Worm (Caenorhabditis elegans): Measurements from ENCODE around the gene ads-1.
A peak's percentile ranks its signal among the peaks of the same experiment; 100 is the strongest.

ads-1 gene

DNA sequence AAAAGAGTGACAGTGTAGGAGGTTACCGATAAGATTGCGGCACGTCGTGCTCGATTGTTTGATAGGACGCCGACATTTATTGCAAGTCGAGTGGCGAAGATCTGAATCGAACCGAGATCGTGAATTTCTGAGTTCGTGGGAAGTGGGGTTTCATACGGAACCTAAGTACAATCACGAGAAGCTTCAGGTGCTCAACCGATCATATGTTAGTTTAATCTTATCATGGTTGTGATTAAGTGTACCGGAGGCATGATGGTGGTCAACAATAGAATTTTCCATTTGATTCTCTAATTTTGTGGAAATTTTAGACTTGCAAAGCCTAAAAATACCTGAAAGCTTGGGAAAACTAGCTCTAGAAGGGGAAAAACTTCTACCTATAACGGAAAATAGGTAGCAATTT lies at the start of gene ads-1:
Gene ads-1, minus strand, starts transcription at position 101 of the 400 bp plus-strand sequence.
- TF ChIP-seq T22C8.4 (GFP tag; IDR thresholded peaks at IDR 0.05) (no peak), med-1 (GFP tag; optimal IDR thresholded peaks at IDR 0.05; ENCODE audit: insufficient read depth) (no peak), ref-1 (GFP tag; conservative IDR thresholded peaks at IDR 0.05) (no peak), flt-1 (GFP tag; IDR thresholded peaks at IDR 0.05) (no peak), ztf-23 (GFP tag; IDR thresholded peaks at IDR 0.05) (no peak), klf-2 (GFP tag; conservative IDR thresholded peaks at IDR 0.05) (no peak), cog-1 (tag; optimal IDR thresholded peaks at IDR 0.05) (no peak), tab-1 (GFP tag; IDR thresholded peaks at IDR 0.05) (no peak), ztf-29 (GFP tag; IDR thresholded peaks at IDR 0.05) (no peak)

DNA sequence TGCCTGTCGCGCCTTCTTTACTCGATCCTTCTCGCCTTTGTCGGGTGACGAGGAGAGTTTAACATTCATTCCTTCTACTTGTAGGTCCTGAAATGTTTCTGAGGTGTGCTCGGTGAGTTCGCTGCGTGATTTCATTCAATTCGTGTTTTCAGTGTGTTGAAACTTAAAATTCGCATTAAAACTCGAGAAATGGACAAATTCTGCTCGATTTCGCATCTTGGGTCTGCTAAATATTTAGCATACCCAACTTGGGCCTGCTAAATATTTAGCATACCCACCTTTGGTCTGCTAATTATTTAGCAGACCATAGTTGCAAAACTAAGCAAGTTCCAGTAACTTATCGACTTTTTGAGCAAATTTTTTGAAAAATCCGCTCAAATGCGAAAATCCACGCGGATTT lies 49.0 kb upstream of the ads-1 start:
- no peak for TF ChIP-seq klf-2 (GFP tag; conservative IDR thresholded peaks at IDR 0.05)
- TF ChIP-seq tab-1 (GFP tag; IDR thresholded peaks at IDR 0.05), result no peak
- no peak for TF ChIP-seq ref-1 (GFP tag; conservative IDR thresholded peaks at IDR 0.05)
- TF ChIP-seq cog-1 (tag; optimal IDR thresholded peaks at IDR 0.05), result no peak
- no peak for TF ChIP-seq flt-1 (GFP tag; IDR thresholded peaks at IDR 0.05)
- no peak for TF ChIP-seq ztf-23 (GFP tag; IDR thresholded peaks at IDR 0.05)
- TF ChIP-seq ztf-29 (GFP tag; IDR thresholded peaks at IDR 0.05), result no peak
- no peak for TF ChIP-seq T22C8.4 (GFP tag; IDR thresholded peaks at IDR 0.05)
- no peak for TF ChIP-seq med-1 (GFP tag; optimal IDR thresholded peaks at IDR 0.05; ENCODE audit: insufficient read depth)

DNA sequence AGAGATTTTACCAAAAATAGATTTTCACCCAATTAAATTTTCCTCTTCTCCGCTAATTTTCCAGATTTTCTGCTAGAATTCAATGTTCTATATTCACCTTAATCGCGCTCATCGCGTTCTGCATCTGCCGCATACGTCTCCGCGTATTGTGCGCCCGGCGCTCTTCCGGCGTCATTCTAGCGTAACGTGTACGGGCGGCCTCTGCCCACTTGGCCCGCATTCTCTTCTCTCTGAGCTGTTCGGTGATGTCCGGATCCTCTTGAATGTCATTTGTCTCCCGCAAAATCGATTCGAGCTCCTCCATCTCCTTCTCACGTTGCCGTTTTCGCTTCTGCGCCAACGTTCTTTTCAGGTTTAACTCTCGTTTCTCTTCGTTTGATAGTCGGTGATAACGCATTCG lies 48.6 kb upstream of the ads-1 start:
- TF ChIP-seq ztf-23 (GFP tag; IDR thresholded peaks at IDR 0.05) (no peak), tab-1 (GFP tag; IDR thresholded peaks at IDR 0.05) (no peak)

DNA sequence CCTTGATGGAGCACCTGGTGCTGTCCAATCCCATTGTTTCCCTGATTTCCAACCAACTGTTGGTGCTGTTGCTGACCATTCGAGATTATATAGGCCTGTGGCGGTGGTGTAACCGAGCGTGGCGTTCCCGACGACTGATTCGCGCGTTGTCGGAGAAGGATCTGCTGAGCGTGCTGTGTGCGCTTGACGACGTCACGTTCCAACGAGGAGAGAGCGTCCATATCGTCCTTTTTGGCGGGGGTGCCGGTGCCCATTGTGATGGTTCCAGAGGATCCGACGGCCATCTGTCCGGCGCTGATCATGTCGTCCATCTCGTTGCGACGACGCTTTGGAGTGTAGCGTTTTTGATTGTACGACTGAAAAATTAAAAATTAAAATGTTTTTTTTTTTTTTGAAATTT lies 47.1 kb upstream of the ads-1 start:
- TF ChIP-seq tab-1 (GFP tag; IDR thresholded peaks at IDR 0.05) (0 out of 2 replicates have a peak, but pooled peaks have one; percentile 60), cog-1 (tag; optimal IDR thresholded peaks at IDR 0.05) (no peak), flt-1 (GFP tag; IDR thresholded peaks at IDR 0.05) (peak; percentile 54; the same call in 1 of the 2 replicates)

DNA sequence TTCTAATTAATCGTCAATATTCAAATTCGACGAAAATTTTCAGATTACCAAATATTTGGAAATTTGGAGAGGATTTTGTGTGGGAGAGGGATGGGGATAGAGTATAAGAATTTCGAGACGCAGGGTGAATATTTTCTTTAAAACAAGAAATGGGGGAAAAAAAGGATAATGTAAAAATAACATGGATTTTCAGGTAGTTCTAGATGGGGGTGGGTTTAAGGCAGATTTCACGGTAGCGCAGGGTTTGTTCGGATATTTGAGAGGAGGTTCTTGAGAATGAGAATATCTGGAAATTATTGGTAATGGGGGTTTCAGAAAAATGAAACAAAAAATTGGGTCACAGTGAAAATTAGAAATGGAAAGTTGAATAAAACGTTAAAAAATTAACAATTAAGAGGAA lies 46.0 kb upstream of the ads-1 start:
- no peak for TF ChIP-seq med-1 (GFP tag; optimal IDR thresholded peaks at IDR 0.05; ENCODE audit: insufficient read depth)
- TF ChIP-seq ztf-23 (GFP tag; IDR thresholded peaks at IDR 0.05), result no peak

DNA sequence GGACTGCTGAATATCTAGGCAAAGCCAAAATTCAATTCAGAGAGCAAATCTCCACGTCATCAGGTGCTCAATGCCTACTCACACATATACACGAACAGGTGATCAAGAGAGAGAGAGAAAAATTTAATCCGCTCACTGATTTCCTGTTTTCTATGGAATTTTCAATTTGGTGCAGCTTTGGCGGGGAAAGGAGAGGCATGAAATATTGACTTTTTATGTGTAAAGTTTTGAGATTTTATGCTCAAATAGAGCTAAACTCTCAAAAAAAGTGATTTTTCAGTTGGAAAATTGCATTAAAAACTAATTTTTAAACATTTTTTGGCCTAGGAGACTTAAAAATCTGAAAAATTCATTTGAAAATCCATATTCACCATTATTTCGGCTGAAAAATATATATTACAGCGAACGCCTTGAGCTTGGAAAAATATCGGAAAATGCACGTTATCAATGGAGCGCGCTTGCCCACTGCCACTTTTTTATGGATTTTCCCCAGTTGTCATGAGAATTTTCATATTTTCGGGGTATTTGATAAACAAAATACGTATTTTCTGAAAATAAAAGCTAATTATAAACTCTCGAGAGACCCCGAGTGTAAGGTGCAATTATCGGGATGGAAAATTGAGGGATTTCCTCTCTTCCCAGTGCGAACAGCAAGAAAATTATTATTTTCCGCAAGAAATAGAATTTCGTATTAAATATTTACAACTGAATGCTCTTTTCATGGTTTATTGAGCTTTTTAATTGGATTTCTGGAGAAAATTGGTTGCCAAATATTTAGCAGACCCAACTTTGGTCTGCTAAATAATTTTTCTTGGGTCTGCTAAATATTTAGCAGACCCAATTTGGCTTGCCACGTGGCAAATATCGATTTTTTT lies 45.2 kb upstream of the ads-1 start:
- no peak for TF ChIP-seq T22C8.4 (GFP tag; IDR thresholded peaks at IDR 0.05)
- no peak for TF ChIP-seq ztf-29 (GFP tag; IDR thresholded peaks at IDR 0.05)
- TF ChIP-seq klf-2 (GFP tag; conservative IDR thresholded peaks at IDR 0.05), result no peak
- no peak for TF ChIP-seq cog-1 (tag; optimal IDR thresholded peaks at IDR 0.05)
- no peak for TF ChIP-seq ztf-23 (GFP tag; IDR thresholded peaks at IDR 0.05)
- no peak for TF ChIP-seq med-1 (GFP tag; optimal IDR thresholded peaks at IDR 0.05; ENCODE audit: insufficient read depth)
- no peak for TF ChIP-seq ref-1 (GFP tag; conservative IDR thresholded peaks at IDR 0.05)
- no peak for TF ChIP-seq tab-1 (GFP tag; IDR thresholded peaks at IDR 0.05)
- no peak; the same call in 1 of the 2 replicates for TF ChIP-seq flt-1 (GFP tag; IDR thresholded peaks at IDR 0.05)

DNA sequence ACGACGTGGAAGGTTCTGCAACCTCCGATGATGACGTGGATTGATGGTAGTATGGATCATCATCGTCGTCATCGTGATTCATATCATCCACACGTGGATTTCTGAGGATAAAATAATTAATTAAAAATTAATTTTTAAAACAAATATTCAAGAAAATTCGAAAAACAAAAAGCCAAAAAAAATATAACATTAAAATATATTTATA lies 44.7 kb upstream of the ads-1 start, which contains the start of gene Y50D7A.8:
Gene Y50D7A.8, minus strand, starts transcription at position 101 of the 205 bp plus-strand sequence.
- TF ChIP-seq ztf-23 (GFP tag; IDR thresholded peaks at IDR 0.05) (no peak), flt-1 (GFP tag; IDR thresholded peaks at IDR 0.05) (no peak), T22C8.4 (GFP tag; IDR thresholded peaks at IDR 0.05) (no peak)

DNA sequence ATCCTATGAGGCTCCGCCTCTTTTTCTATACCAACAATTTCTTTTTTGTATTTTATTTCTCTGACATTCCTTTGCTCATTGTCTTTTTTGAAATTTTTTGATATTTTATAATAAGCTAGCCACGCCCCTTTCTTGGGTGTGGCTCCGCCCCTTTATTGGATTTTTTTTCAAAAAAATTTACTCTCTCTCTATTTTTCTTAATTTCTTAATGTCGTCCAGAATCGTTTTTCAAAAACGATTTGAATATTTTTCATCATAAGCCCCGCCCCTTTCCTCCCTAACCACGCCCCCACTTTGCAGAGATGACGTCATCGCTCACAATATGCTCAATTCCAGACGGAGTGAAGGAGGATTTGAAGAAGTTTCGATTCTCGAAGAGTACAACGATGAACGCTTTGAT lies 16.8 kb upstream of the ads-1 start, which contains the start of gene Y50D7A.10:
Gene Y50D7A.10, plus strand, starts transcription at position 301 of the 400 bp plus-strand sequence.
- TF ChIP-seq flt-1 (GFP tag; IDR thresholded peaks at IDR 0.05), result no peak
- TF ChIP-seq klf-2 (GFP tag; conservative IDR thresholded peaks at IDR 0.05), result no peak
- no peak for TF ChIP-seq ref-1 (GFP tag; conservative IDR thresholded peaks at IDR 0.05)
- TF ChIP-seq ztf-23 (GFP tag; IDR thresholded peaks at IDR 0.05), result no peak
- no peak for TF ChIP-seq ztf-29 (GFP tag; IDR thresholded peaks at IDR 0.05)
- no peak for TF ChIP-seq cog-1 (tag; optimal IDR thresholded peaks at IDR 0.05)
- no peak for TF ChIP-seq med-1 (GFP tag; optimal IDR thresholded peaks at IDR 0.05; ENCODE audit: insufficient read depth)
- no peak for TF ChIP-seq T22C8.4 (GFP tag; IDR thresholded peaks at IDR 0.05)
- no peak for TF ChIP-seq tab-1 (GFP tag; IDR thresholded peaks at IDR 0.05)

DNA sequence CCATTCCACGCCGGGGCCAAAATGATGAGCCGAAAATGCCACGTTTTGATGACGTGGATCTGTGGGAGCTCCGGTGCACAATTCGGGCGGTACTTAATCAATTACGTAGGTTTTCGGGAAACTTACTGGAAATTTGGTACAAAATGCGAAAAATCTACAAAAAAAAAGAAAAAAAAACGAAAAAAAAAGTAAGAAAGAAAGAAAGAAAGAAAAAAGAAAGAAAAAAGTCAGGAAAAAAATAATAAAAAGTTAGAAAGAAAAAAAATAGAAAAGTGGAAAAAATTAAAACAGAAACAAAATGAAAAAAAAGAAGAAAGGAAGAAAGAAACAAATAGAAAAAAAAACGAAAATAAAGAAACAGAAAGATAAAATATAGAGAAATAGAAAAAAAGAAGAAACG lies 14.5 kb upstream of the ads-1 start:
- TF ChIP-seq med-1 (GFP tag; optimal IDR thresholded peaks at IDR 0.05; ENCODE audit: insufficient read depth), result no peak
- TF ChIP-seq T22C8.4 (GFP tag; IDR thresholded peaks at IDR 0.05), result no peak
- TF ChIP-seq ztf-23 (GFP tag; IDR thresholded peaks at IDR 0.05), result no peak
- TF ChIP-seq ztf-29 (GFP tag; IDR thresholded peaks at IDR 0.05), result no peak
- TF ChIP-seq cog-1 (tag; optimal IDR thresholded peaks at IDR 0.05), result no peak
- TF ChIP-seq ref-1 (GFP tag; conservative IDR thresholded peaks at IDR 0.05), result no peak
- TF ChIP-seq flt-1 (GFP tag; IDR thresholded peaks at IDR 0.05), result no peak
- TF ChIP-seq tab-1 (GFP tag; IDR thresholded peaks at IDR 0.05), result no peak
- TF ChIP-seq klf-2 (GFP tag; conservative IDR thresholded peaks at IDR 0.05), result no peak

DNA sequence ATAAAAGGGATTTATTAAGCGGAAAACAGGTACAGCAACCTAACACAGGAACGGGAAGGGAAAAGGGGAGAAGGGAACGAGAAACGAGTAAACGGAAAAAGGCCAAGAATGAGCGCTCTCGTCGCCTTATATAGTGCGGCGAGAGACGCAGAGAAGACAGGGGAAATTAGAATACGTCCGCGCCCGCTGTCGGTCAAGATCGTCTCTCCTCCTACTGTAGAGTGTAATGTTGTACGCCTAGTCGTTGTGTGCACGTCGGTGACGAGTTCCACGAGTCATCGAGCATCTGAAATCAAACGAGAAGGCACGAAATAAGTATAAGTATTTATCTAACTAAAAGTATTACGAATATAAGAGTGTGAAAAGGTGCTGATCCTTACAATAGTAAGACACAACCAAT lies 12.8 kb upstream of the ads-1 start:
- TF ChIP-seq tab-1 (GFP tag; IDR thresholded peaks at IDR 0.05), result no peak
- TF ChIP-seq ztf-23 (GFP tag; IDR thresholded peaks at IDR 0.05), result no peak
- no peak for TF ChIP-seq ref-1 (GFP tag; conservative IDR thresholded peaks at IDR 0.05)
- no peak for TF ChIP-seq klf-2 (GFP tag; conservative IDR thresholded peaks at IDR 0.05)
- TF ChIP-seq cog-1 (tag; optimal IDR thresholded peaks at IDR 0.05), result no peak
- TF ChIP-seq T22C8.4 (GFP tag; IDR thresholded peaks at IDR 0.05), result no peak
- no peak for TF ChIP-seq ztf-29 (GFP tag; IDR thresholded peaks at IDR 0.05)
- no peak for TF ChIP-seq flt-1 (GFP tag; IDR thresholded peaks at IDR 0.05)
- TF ChIP-seq med-1 (GFP tag; optimal IDR thresholded peaks at IDR 0.05; ENCODE audit: insufficient read depth), result no peak
